Fruit fly (Drosophila melanogaster) whole organism, embryonic: ENCODE data around the gene Ir64a.

Experiments used
- BEAF-32 ChIP-seq: fragments of 200-800 bp; sonication (Bioruptor generic); optimal IDR thresholded peaks from 3 replicates; lab custom pipeline; 2017; ENCODE audit warnings: missing biosample characterization, missing genetic modification characterization, mild to moderate bottlenecking, moderate library complexity, missing genetic modification reagents
- Bgb ChIP-seq: fragments of 200-800 bp; sonication (Bioruptor generic); IDR thresholded peaks from 2 replicates; pipeline ENCODE4 v1.3.6; 2022; ENCODE audit warnings: missing biosample characterization, missing genetic modification characterization; ENCODE audit not compliant: partially characterized antibody
- CG10959 ChIP-seq: fragments of 200-800 bp; sonication (Bioruptor generic); IDR thresholded peaks from 2 replicates; pipeline ENCODE4 v1.3.6; 2022; ENCODE audit warnings: missing biosample characterization, missing genetic modification characterization
- CG10979 ChIP-seq: fragments of 200-800 bp; sonication (Bioruptor generic); optimal IDR thresholded peaks from 2 replicates; lab custom pipeline; 2018; ENCODE audit warnings: missing biosample characterization, mild to moderate bottlenecking, missing genetic modification characterization, moderate library complexity
- CG12391 ChIP-seq: fragments of 200-800 bp; sonication (Bioruptor generic); optimal IDR thresholded peaks from 3 replicates; lab custom pipeline; 2018; ENCODE audit warnings: missing biosample characterization, mild to moderate bottlenecking, missing genetic modification characterization, moderate library complexity
- CG12659 ChIP-seq: fragments of 200-800 bp; sonication (Bioruptor generic); optimal IDR thresholded peaks from 3 replicates; lab custom pipeline; 2017; ENCODE audit warnings: mild to moderate bottlenecking, missing biosample characterization, missing genetic modification reagents, missing genetic modification characterization
- CG17385 ChIP-seq: fragments of 200-800 bp; sonication (Bioruptor generic); optimal IDR thresholded peaks from 3 replicates; lab custom pipeline; 2018; ENCODE audit warnings: missing biosample characterization, mild to moderate bottlenecking, missing genetic modification characterization
- CG17912 ChIP-seq: fragments of 200-800 bp; sonication (Bioruptor generic); optimal IDR thresholded peaks from 2 replicates; lab custom pipeline; 2018; ENCODE audit warnings: missing biosample characterization, mild to moderate bottlenecking, missing genetic modification characterization
- CG18262 ChIP-seq: fragments of 200-800 bp; optimal IDR thresholded peaks from 3 replicates; lab custom pipeline; 2019; ENCODE audit warnings: missing biosample characterization, mild to moderate bottlenecking, missing genetic modification characterization, moderate library complexity
- CG32767 ChIP-seq: fragments of 200-800 bp; sonication (Bioruptor generic); IDR thresholded peaks from 2 replicates; pipeline ENCODE4 v1.3.6; 2022; ENCODE audit warnings: missing biosample characterization, missing genetic modification characterization
- CG3838 ChIP-seq: fragments of 200-800 bp; sonication (Bioruptor generic); optimal IDR thresholded peaks from 3 replicates; lab custom pipeline; 2016; ENCODE audit warnings: missing biosample characterization, missing genetic modification characterization
- CG4404 ChIP-seq: fragments of 200-800 bp; sonication (Bioruptor generic); IDR thresholded peaks from 2 replicates; pipeline ENCODE4 v1.3.6; 2022; ENCODE audit warnings: missing biosample characterization, missing genetic modification characterization
- CG4854 ChIP-seq: fragments of 200-800 bp; sonication (Bioruptor generic); optimal IDR thresholded peaks from 2 replicates; lab custom pipeline; 2016; ENCODE audit warnings: missing biosample characterization, missing genetic modification characterization, inconsistent platforms
- CG6175 ChIP-seq: fragments of 200-800 bp; sonication (Bioruptor generic); IDR thresholded peaks from 3 replicates; pipeline ENCODE4 v1.3.6; 2022; ENCODE audit warnings: missing biosample characterization, missing genetic modification characterization
- Camta ChIP-seq: fragments of 200-800 bp; sonication (Bioruptor generic); optimal IDR thresholded peaks from 2 replicates; lab custom pipeline; 2016; ENCODE audit warnings: missing biosample characterization, missing genetic modification characterization
- CrebB ChIP-seq: fragments of 200-800 bp; sonication (Bioruptor generic); optimal IDR thresholded peaks from 3 replicates; lab custom pipeline; 2018; ENCODE audit warnings: missing biosample characterization, mild to moderate bottlenecking, missing genetic modification characterization
- Drgx ChIP-seq: fragments of 200-800 bp; sonication (Bioruptor generic); IDR thresholded peaks from 2 replicates; pipeline ENCODE4 v1.3.6; 2022; ENCODE audit warnings: missing biosample characterization, missing genetic modification characterization
- GATAe ChIP-seq: fragments of 200-800 bp; sonication (Bioruptor generic); conservative IDR thresholded peaks from 2 replicates; pipeline ENCODE4 v1.3.6; 2022; ENCODE audit warnings: missing biosample characterization, missing genetic modification characterization
- HLH4C ChIP-seq: fragments of 200-800 bp; sonication (Bioruptor generic); IDR thresholded peaks from 3 replicates; pipeline ENCODE4 v1.3.6; 2022; ENCODE audit warnings: missing biosample characterization, missing genetic modification characterization; ENCODE audit not compliant: partially characterized antibody
- Med ChIP-seq: fragments of 200-800 bp; sonication (Bioruptor generic); peaks from one replicate; lab custom pipeline; 2016; ENCODE audit warnings: missing biosample characterization, missing genetic modification characterization, mild to moderate bottlenecking, inconsistent platforms, moderate library complexity
- Mrtf ChIP-seq: fragments of 200-800 bp; sonication (Bioruptor generic); IDR thresholded peaks from 3 replicates; pipeline ENCODE4 v1.3.6; 2022; ENCODE audit warnings: missing biosample characterization, missing genetic modification characterization
- Poxn ChIP-seq: fragments of 200-800 bp; sonication (Bioruptor generic); IDR thresholded peaks from 2 replicates; pipeline ENCODE4 v1.3.6; 2022; ENCODE audit warnings: missing biosample characterization, missing genetic modification characterization
- Ravus ChIP-seq: fragments of 200-800 bp; sonication (Bioruptor generic); IDR thresholded peaks from 2 replicates; pipeline ENCODE4 v1.3.6; 2022; ENCODE audit warnings: missing biosample characterization, missing genetic modification characterization
- Sox100B ChIP-seq: fragments of 200-800 bp; sonication (Bioruptor generic); optimal IDR thresholded peaks from 3 replicates; lab custom pipeline; 2018; ENCODE audit warnings: missing biosample characterization, mild to moderate bottlenecking, missing genetic modification characterization
- Ssrp ChIP-seq: fragments of 200-800 bp; sonication (Bioruptor generic); optimal IDR thresholded peaks from 2 replicates; lab custom pipeline; 2018; ENCODE audit warnings: missing biosample characterization, mild to moderate bottlenecking, missing genetic modification characterization, moderate library complexity
- TFAM ChIP-seq: fragments of 200-800 bp; sonication (Bioruptor generic); optimal IDR thresholded peaks from 2 replicates; lab custom pipeline; 2017; ENCODE audit warnings: missing biosample characterization, missing genetic modification characterization, inconsistent platforms
- YL-1 ChIP-seq: fragments of 200-800 bp; sonication (Bioruptor generic); optimal IDR thresholded peaks from 3 replicates; lab custom pipeline; 2017; ENCODE audit warnings: missing biosample characterization, mild to moderate bottlenecking, missing genetic modification characterization
- cad ChIP-seq: fragments of >200 bp; optimal IDR thresholded peaks from 2 replicates; lab custom pipeline; 2017; ENCODE audit warnings: missing biosample characterization, missing genetic modification characterization
- chinmo ChIP-seq: fragments of 200-800 bp; sonication (Bioruptor generic); IDR thresholded peaks from 4 replicates; pipeline ENCODE4 v1.3.6; 2022; ENCODE audit warnings: missing biosample characterization, missing genetic modification characterization; ENCODE audit not compliant: partially characterized antibody
- croc ChIP-seq: fragments of 200-800 bp; sonication (Bioruptor generic); conservative IDR thresholded peaks from 3 replicates; pipeline ENCODE4 v1.3.6; 2022; ENCODE audit warnings: missing biosample characterization, missing genetic modification characterization
- dmrt99B ChIP-seq: fragments of 200-800 bp; sonication (Bioruptor generic); optimal IDR thresholded peaks from 2 replicates; lab custom pipeline; 2018; ENCODE audit warnings: missing biosample characterization, mild to moderate bottlenecking, missing genetic modification characterization, moderate library complexity
- gsb ChIP-seq: fragments of 200-800 bp; sonication (Bioruptor generic); IDR thresholded peaks from 2 replicates; pipeline ENCODE4 v1.3.6; 2022; ENCODE audit warnings: missing biosample characterization, missing genetic modification characterization
- gt ChIP-seq: fragments of 200-800 bp; sonication (Bioruptor generic); IDR thresholded peaks from 2 replicates; pipeline ENCODE4 v1.3.6; 2022; ENCODE audit warnings: missing biosample characterization, missing genetic modification characterization
- hkb ChIP-seq, 2 experiments: fragments of 200-800 bp in 1 of 2; fragments of >200 bp in 1 of 2; sonication (Bioruptor generic) in 1 of 2; IDR thresholded peaks in 1 of 2; optimal IDR thresholded peaks in 1 of 2; 2 replicates each; pipeline versions ENCODE4 v1.3.6 to Lab custom; 2017 to 2022; ENCODE audit warnings: missing biosample characterization in 1 of 2, missing genetic modification characterization in 1 of 2
- ind ChIP-seq: fragments of 200-800 bp; sonication (Bioruptor generic); optimal IDR thresholded peaks from 3 replicates; lab custom pipeline; 2016; ENCODE audit warnings: missing biosample characterization, missing genetic modification characterization
- insv ChIP-seq, 2 experiments: fragments of 200-800 bp; sonication (Bioruptor generic); optimal IDR thresholded peaks; 3 replicates each; lab custom pipeline; 2016 to 2018; ENCODE audit warnings: missing biosample characterization in 2 of 2, missing genetic modification characterization in 2 of 2
- lola ChIP-seq, 3 experiments: fragments of >200 bp in 2 of 3; fragments of 200-800 bp in 1 of 3; sonication (Bioruptor generic) in 1 of 3; optimal IDR thresholded peaks; 2 replicates each; lab custom pipeline; 2017 to 2019; ENCODE audit warnings: missing biosample characterization in 3 of 3, missing genetic modification characterization in 3 of 3, mild to moderate bottlenecking in 1 of 3, moderate library complexity in 1 of 3
- mirr ChIP-seq: fragments of 200-800 bp; sonication (Bioruptor generic); optimal IDR thresholded peaks from 3 replicates; lab custom pipeline; 2018; ENCODE audit warnings: missing biosample characterization, mild to moderate bottlenecking, missing genetic modification characterization
- mld ChIP-seq: fragments of 200-800 bp; sonication (Bioruptor generic); IDR thresholded peaks from 3 replicates; pipeline ENCODE4 v1.3.6; 2022; ENCODE audit warnings: missing biosample characterization, missing genetic modification characterization; ENCODE audit not compliant: partially characterized antibody
- nerfin-1 ChIP-seq: fragments of 200-800 bp; sonication (Bioruptor generic); optimal IDR thresholded peaks from 3 replicates; lab custom pipeline; 2019; ENCODE audit warnings: missing biosample characterization, mild to moderate bottlenecking, missing genetic modification characterization, moderate library complexity
- onecut ChIP-seq: fragments of 200-800 bp; sonication (Bioruptor generic); IDR thresholded peaks from 2 replicates; pipeline ENCODE4 v1.3.6; 2022; ENCODE audit warnings: missing biosample characterization, missing genetic modification characterization
- phol ChIP-seq: fragments of 200-800 bp; sonication (Bioruptor generic); optimal IDR thresholded peaks from 3 replicates; lab custom pipeline; 2018; ENCODE audit warnings: missing biosample characterization, mild to moderate bottlenecking, missing genetic modification characterization, moderate library complexity
- repo ChIP-seq: fragments of 200-800 bp; sonication (Bioruptor generic); optimal IDR thresholded peaks from 2 replicates; lab custom pipeline; 2016; ENCODE audit warnings: missing biosample characterization, missing genetic modification characterization
- salm ChIP-seq: fragments of 200-800 bp; sonication (Bioruptor generic); optimal IDR thresholded peaks from 2 replicates; lab custom pipeline; 2018; ENCODE audit warnings: missing biosample characterization, mild to moderate bottlenecking, missing genetic modification characterization
- sim ChIP-seq: fragments of 200-800 bp; sonication (Bioruptor generic); IDR thresholded peaks from 2 replicates; pipeline ENCODE4 v1.3.6; 2022; ENCODE audit warnings: missing biosample characterization, missing genetic modification characterization
- sisA ChIP-seq: fragments of 200-800 bp; sonication (Bioruptor generic); IDR thresholded peaks from 2 replicates; pipeline ENCODE4 v1.3.6; 2022; ENCODE audit warnings: missing biosample characterization, missing genetic modification characterization
- tx ChIP-seq: fragments of 200-800 bp; sonication (Bioruptor generic); optimal IDR thresholded peaks from 2 replicates; lab custom pipeline; 2016; ENCODE audit warnings: missing biosample characterization, missing genetic modification characterization
- zfh1 ChIP-seq: fragments of 200-800 bp; sonication (Bioruptor generic); IDR thresholded peaks from 3 replicates; pipeline ENCODE4 v1.3.6; 2022; ENCODE audit warnings: missing biosample characterization, missing genetic modification characterization
- zfh2 ChIP-seq: fragments of 200-800 bp; sonication (Bioruptor generic); optimal IDR thresholded peaks from 2 replicates; lab custom pipeline; 2016; ENCODE audit warnings: missing biosample characterization, missing genetic modification characterization

The Ir64a gene

DNA sequence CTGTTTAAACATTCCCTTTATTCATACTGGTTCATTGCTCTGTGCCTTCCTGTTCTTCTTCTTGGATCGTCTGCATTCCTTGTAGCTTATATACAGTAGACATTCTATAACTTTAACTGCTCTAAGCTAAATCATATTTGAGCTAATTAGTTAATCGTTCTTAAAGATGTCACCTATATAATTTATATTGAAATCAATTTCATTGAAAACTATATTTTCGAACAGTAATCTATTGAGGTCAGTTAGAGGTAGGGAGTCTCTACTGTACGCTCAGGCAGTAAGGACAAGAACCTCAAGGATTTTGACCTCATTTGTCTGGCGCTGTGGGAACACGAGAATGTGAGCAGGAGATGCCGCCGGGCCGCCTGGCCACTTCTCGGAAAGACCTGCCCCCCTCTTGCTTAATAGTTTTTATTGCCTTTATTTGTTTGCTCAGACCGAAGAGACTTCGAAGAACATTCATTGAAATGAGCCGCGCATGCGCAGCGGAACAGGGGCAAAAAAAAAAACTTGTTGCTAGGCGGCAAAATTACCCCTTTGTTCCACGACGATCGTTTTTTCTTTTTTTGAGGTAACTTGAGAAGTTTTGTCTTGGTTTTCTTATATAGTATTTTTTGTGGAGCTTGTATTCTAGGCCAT, 29.8 kb downstream of the Ir64a start (continued):
- TF ChIP-seq onecut (GFP tag; lab: Robert Waterston, UW), result no peak; the same call in 1 of the 2 replicates
- no peak for TF ChIP-seq CrebB (tag; lab: Kevin White, UChicago)
- TF ChIP-seq Bgb (GFP tag; lab: Robert Waterston, UW), result no peak
- TF ChIP-seq Camta (GFP tag; lab: Kevin White, UChicago), result no peak
- TF ChIP-seq zfh1, result peak; percentile 79
- TF ChIP-seq TFAM, result no peak
- no peak for TF ChIP-seq CG12659
- no peak for TF ChIP-seq repo (GFP tag; lab: Kevin White, UChicago)
- peak in 1 of 3 experiments; percentile 61 for TF ChIP-seq lola (GFP tag; optimal IDR thresholded peaks at IDR 0.05; lab: Kevin White, UChicago)
- no peak for TF ChIP-seq YL-1 (GFP tag; lab: Kevin White, UChicago)
- TF ChIP-seq CG17385 (GFP tag; lab: Kevin White, UChicago), result peak; percentile 42
- TF ChIP-seq BEAF-32 (GFP tag; lab: Kevin White, UChicago), result no peak
- TF ChIP-seq CG17912 (GFP tag; lab: Kevin White, UChicago), result no peak
- peak; percentile 35 for TF ChIP-seq nerfin-1 (tag; lab: Kevin White, UChicago)
- TF ChIP-seq Med (GFP tag; lab: Kevin White, UChicago), result peak; percentile 58
- no peak for TF ChIP-seq GATAe (GFP tag; lab: Robert Waterston, UW)
- no peak for TF ChIP-seq Mrtf (GFP tag; lab: Robert Waterston, UW)
- TF ChIP-seq Drgx, result no peak
- TF ChIP-seq sisA, result no peak
- TF ChIP-seq insv (GFP tag; optimal IDR thresholded peaks at IDR 0.05; lab: Kevin White, UChicago), result no peak
- no peak for TF ChIP-seq CG4854 (GFP tag; lab: Kevin White, UChicago)
- no peak for TF ChIP-seq tx
- TF ChIP-seq gsb (GFP tag; lab: Robert Waterston, UW), result no peak
- TF ChIP-seq CG12391 (tag; lab: Kevin White, UChicago), result peak; percentile 40
- TF ChIP-seq croc, result peak; percentile 37; the same call in 1 of the 3 replicates
- TF ChIP-seq CG10959 (GFP tag; lab: Robert Waterston, UW), result peak; percentile 76
- peak; percentile 14 for TF ChIP-seq Sox100B (GFP tag; lab: Kevin White, UChicago)
- no peak for TF ChIP-seq zfh2
- TF ChIP-seq mirr (GFP tag; lab: Kevin White, UChicago), result no peak
- no peak for TF ChIP-seq CG32767 (GFP tag; lab: Robert Waterston, UW)
- TF ChIP-seq cad, result peak; percentile 8
- TF ChIP-seq HLH4C (GFP tag; lab: Robert Waterston, UW), result no peak
- no peak for TF ChIP-seq CG3838 (GFP tag; lab: Kevin White, UChicago)
- TF ChIP-seq CG6175 (GFP tag; lab: Robert Waterston, UW), result no peak
- TF ChIP-seq Ravus (GFP tag; lab: Robert Waterston, UW), result no peak
- peak; percentile 77 for TF ChIP-seq CG18262 (tag; lab: Kevin White, UChicago)
- TF ChIP-seq sim (GFP tag; lab: Robert Waterston, UW), result 0 out of 2 replicates have a peak, but pooled peaks have one; percentile 22
- TF ChIP-seq gt (GFP tag; lab: Robert Waterston, UW), result no peak
- TF ChIP-seq chinmo (GFP tag; lab: Robert Waterston, UW), result no peak
- peak; percentile 66 for TF ChIP-seq phol
- TF ChIP-seq ind (GFP tag; lab: Kevin White, UChicago), result peak; percentile 27
- TF ChIP-seq mld (GFP tag; lab: Robert Waterston, UW), result no peak
- TF ChIP-seq Ssrp (tag; lab: Kevin White, UChicago), result peak; percentile 2
- TF ChIP-seq CG10979 (tag; lab: Kevin White, UChicago), result peak; percentile 79
- TF ChIP-seq Poxn, result no peak
- no peak for TF ChIP-seq hkb (optimal IDR thresholded peaks at IDR 0.05; lab: Kevin White, UChicago)
- TF ChIP-seq hkb (GFP tag; IDR thresholded peaks at IDR 0.05; lab: Robert Waterston, UW), result 0 out of 2 replicates have a peak, but pooled peaks have one; percentile 38
- TF ChIP-seq dmrt99B, result peak; percentile 40
- TF ChIP-seq CG4404 (GFP tag; lab: Robert Waterston, UW), result peak; percentile 90
- TF ChIP-seq salm (tag; lab: Kevin White, UChicago), result no peak
